Worm (Caenorhabditis elegans) whole organism, L2 larva: ENCODE results near the gene mecr-1.

Experiments used
- F13H6.1 ChIP-seq: sonication (generic microtip); optimal IDR thresholded peaks from 2 replicates; lab custom pipeline; 2016; ENCODE audit warnings: missing genetic modification characterization, missing compliant biosample characterization
- ama-1 ChIP-seq: fragments of 150-350 bp; optimal IDR thresholded peaks from 2 replicates; lab custom pipeline; 2018; ENCODE audit warnings: inconsistent platforms
- ceh-16 ChIP-seq: fragments of 150-350 bp; optimal IDR thresholded peaks from 2 replicates; lab custom pipeline; 2014; ENCODE audit warnings: missing biosample characterization, missing genetic modification characterization
- ceh-82 ChIP-seq: fragments of 150-350 bp; optimal IDR thresholded peaks from 2 replicates; lab custom pipeline; 2014; ENCODE audit warnings: missing biosample characterization, missing genetic modification characterization
- mbf-1 ChIP-seq: sonication (generic microtip); optimal IDR thresholded peaks from 2 replicates; lab custom pipeline; 2017; ENCODE audit warnings: missing biosample characterization, missing genetic modification characterization
- nhr-23 ChIP-seq: fragments of 150-350 bp; optimal IDR thresholded peaks from 2 replicates; lab custom pipeline; 2014; ENCODE audit warnings: missing biosample characterization, missing genetic modification reagents, missing genetic modification characterization
- nhr-25 ChIP-seq: fragments of 150-350 bp; sonication (generic microtip); optimal IDR thresholded peaks from 3 replicates; lab custom pipeline; 2014; ENCODE audit warnings: missing biosample characterization, missing genetic modification characterization
- zag-1 ChIP-seq: fragments of 150-350 bp; optimal IDR thresholded peaks from 2 replicates; lab custom pipeline; 2014; ENCODE audit warnings: missing biosample characterization, missing genetic modification characterization
- ztf-11 ChIP-seq: sonication (generic microtip); optimal IDR thresholded peaks from 2 replicates; lab custom pipeline; 2017; ENCODE audit warnings: missing biosample characterization, missing genetic modification characterization
- ztf-4 ChIP-seq: fragments of 150-350 bp; optimal IDR thresholded peaks from 2 replicates; lab custom pipeline; 2014; ENCODE audit warnings: missing biosample characterization, missing genetic modification characterization

DNA sequence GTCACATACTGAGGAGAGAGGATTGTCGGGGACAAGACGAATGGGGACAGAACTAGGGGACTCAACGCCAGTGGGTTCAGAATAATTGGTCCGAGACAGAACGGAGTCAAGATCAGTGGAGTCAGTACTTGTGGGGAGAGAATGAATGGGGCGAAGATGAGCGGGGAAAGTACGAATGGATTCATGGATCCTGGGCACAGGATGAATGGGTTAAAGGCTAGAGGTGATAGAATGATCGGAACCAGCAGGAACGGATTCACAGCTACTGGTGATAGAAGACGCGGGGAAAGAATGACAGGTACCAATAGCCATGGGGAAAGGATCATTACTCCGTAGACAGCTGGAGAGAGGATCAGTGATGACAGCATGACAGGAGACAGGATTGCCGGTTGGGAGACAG, 47.5 kb downstream of the mecr-1 start:
- TF ChIP-seq mbf-1 (tag; lab: Kevin White, UChicago): no peak
- no peak for TF ChIP-seq ceh-82 (tag; lab: Kevin White, UChicago)
- TF ChIP-seq ztf-4: no peak
- no peak for TF ChIP-seq ztf-11 (tag; lab: Kevin White, UChicago)
- TF ChIP-seq F13H6.1 (tag; lab: Kevin White, UChicago): no peak
- TF ChIP-seq nhr-23 (tag; lab: Kevin White, UChicago): no peak
- no peak for TF ChIP-seq ceh-16 (tag; lab: Kevin White, UChicago)
- TF ChIP-seq zag-1 (tag; lab: Kevin White, UChicago): no peak
- no peak for TF ChIP-seq ama-1
- no peak for TF ChIP-seq nhr-25 (tag; lab: Kevin White, UChicago)
